Worm (Caenorhabditis elegans) whole organism, young adult: ENCODE data around the gene enri-1.

Source experiments
- Y67H2A.10 ChIP-seq: fragments of 200-800 bp; sonication (Bioruptor generic); conservative IDR thresholded peaks from 2 replicates; pipeline ENCODE4 v1.3.6; 2022; ENCODE audit warnings: missing genetic modification reagents, missing genetic modification characterization, missing compliant biosample characterization
- akir-1 ChIP-seq: fragments of 200-800 bp; sonication (Bioruptor generic); optimal IDR thresholded peaks from 2 replicates; lab custom pipeline; 2018; ENCODE audit warnings: mild to moderate bottlenecking, missing genetic modification characterization, moderate library complexity, missing compliant biosample characterization
- nhr-90 ChIP-seq: sonication (generic microtip); optimal IDR thresholded peaks from 2 replicates; lab custom pipeline; 2016; ENCODE audit warnings: missing genotype, mild to moderate bottlenecking, missing genetic modification characterization, missing compliant biosample characterization
- ztf-18 ChIP-seq: sonication (generic microtip); optimal IDR thresholded peaks from 2 replicates; lab custom pipeline; 2016; ENCODE audit warnings: missing genotype, mild to moderate bottlenecking, missing genetic modification characterization, missing compliant biosample characterization

- TF ChIP-seq nhr-90 (tag; lab: Kevin White, UChicago) (no peak), Y67H2A.10 (GFP tag; lab: Robert Waterston, UW) (no peak), akir-1 (GFP tag; lab: Kevin White, UChicago) (no peak), ztf-18 (tag; lab: Kevin White, UChicago) (no peak)
Observed at ce11 chrII:2383334-2383733, 41.9 kb upstream of the enri-1 start, which contains the start of gene F16G10.8.
